Worm (Caenorhabditis elegans) whole organism, young adult: Measurements from ENCODE around the gene cyb-3.

Experiments used
- B0019.2 ChIP-seq: fragments of 200-800 bp; sonication (Bioruptor generic); conservative IDR thresholded peaks from 2 replicates; pipeline ENCODE4 v1.3.6; 2022; ENCODE audit warnings: missing genetic modification reagents, missing genetic modification characterization, missing compliant biosample characterization
- B0035.1 ChIP-seq: sonication (generic microtip); optimal IDR thresholded peaks from 2 replicates; lab custom pipeline; 2016; ENCODE audit warnings: missing genetic modification characterization, mild to moderate bottlenecking, missing compliant biosample characterization, missing genotype, missing genetic modification reagents
- B0336.3 ChIP-seq: fragments of 200-800 bp; sonication (Bioruptor generic); IDR thresholded peaks from 2 replicates; pipeline ENCODE4 v1.3.6; 2022; ENCODE audit warnings: missing genetic modification characterization, missing compliant biosample characterization
- D2030.7 ChIP-seq: fragments of 200-800 bp; sonication (Bioruptor generic); IDR thresholded peaks from 2 replicates; pipeline ENCODE4 v1.3.6; 2022; ENCODE audit warnings: missing genetic modification reagents, missing genetic modification characterization, missing compliant biosample characterization
- F49E8.2 ChIP-seq: sonication (generic microtip); optimal IDR thresholded peaks from 3 replicates; lab custom pipeline; 2017; ENCODE audit warnings: missing genetic modification characterization, mild to moderate bottlenecking, missing compliant biosample characterization, antibody characterized with exemption, moderate library complexity; ENCODE audit not compliant: insufficient read depth
- F57C9.4 ChIP-seq: sonication (generic microtip); optimal IDR thresholded peaks from 2 replicates; lab custom pipeline; 2017; ENCODE audit warnings: mild to moderate bottlenecking, missing genetic modification characterization, missing compliant biosample characterization
- T07F8.4 ChIP-seq: sonication (generic microtip); optimal IDR thresholded peaks from 2 replicates; lab custom pipeline; 2016; ENCODE audit warnings: mild to moderate bottlenecking, missing genetic modification characterization, moderate library complexity, missing compliant biosample characterization
- Y56A3A.18 ChIP-seq: fragments of 200-800 bp; sonication (Bioruptor generic); IDR thresholded peaks from 2 replicates; pipeline ENCODE4 v1.3.6; 2022; ENCODE audit warnings: missing genetic modification reagents, missing genetic modification characterization, missing compliant biosample characterization
- attf-3 ChIP-seq: fragments of 200-800 bp; sonication (Bioruptor generic); conservative IDR thresholded peaks from 2 replicates; pipeline ENCODE4 v1.3.6; 2022; ENCODE audit warnings: missing genetic modification reagents, missing genetic modification characterization, missing compliant biosample characterization
- die-1 ChIP-seq: sonication (generic microtip); optimal IDR thresholded peaks from 2 replicates; lab custom pipeline; 2016; ENCODE audit warnings: missing genotype, mild to moderate bottlenecking, missing genetic modification characterization, missing compliant biosample characterization
- efl-1 ChIP-seq: fragments of 150-350 bp; optimal IDR thresholded peaks from 2 replicates; lab custom pipeline; 2014; ENCODE audit warnings: missing biosample characterization, missing genetic modification reagents, missing genetic modification characterization
- egl-44 ChIP-seq: fragments of 200-800 bp; sonication (Bioruptor generic); IDR thresholded peaks from 2 replicates; pipeline ENCODE4 v1.3.6; 2022; ENCODE audit warnings: missing genetic modification reagents, missing genetic modification characterization, missing compliant biosample characterization
- ekl-4 ChIP-seq: fragments of 200-800 bp; sonication (Bioruptor generic); IDR thresholded peaks from 2 replicates; pipeline ENCODE4 v1.3.6; 2022; ENCODE audit warnings: missing genetic modification reagents, missing genetic modification characterization, missing compliant biosample characterization
- fkh-3 ChIP-seq: sonication (generic microtip); optimal IDR thresholded peaks from 2 replicates; lab custom pipeline; 2016; ENCODE audit warnings: mild to moderate bottlenecking, missing genetic modification characterization, missing compliant biosample characterization
- hlh-12 ChIP-seq: sonication (generic microtip); optimal IDR thresholded peaks from 2 replicates; lab custom pipeline; 2016; ENCODE audit warnings: missing genetic modification characterization, missing compliant biosample characterization
- hmg-1.2 ChIP-seq: fragments of 200-800 bp; sonication (Bioruptor generic); IDR thresholded peaks from 2 replicates; pipeline ENCODE4 v1.3.6; 2022; ENCODE audit warnings: missing genetic modification reagents, missing genetic modification characterization, missing compliant biosample characterization
- hmg-20 ChIP-seq: fragments of 200-800 bp; sonication (Bioruptor generic); IDR thresholded peaks from 2 replicates; pipeline ENCODE4 v1.3.6; 2022; ENCODE audit warnings: missing genetic modification reagents, missing genetic modification characterization, missing compliant biosample characterization
- hrde-1 ChIP-seq: sonication (generic microtip); optimal IDR thresholded peaks from 2 replicates; lab custom pipeline; 2016; ENCODE audit warnings: missing genetic modification characterization, mild to moderate bottlenecking, missing compliant biosample characterization, moderate library complexity, missing genotype, missing genetic modification reagents, borderline replicate concordance
- let-526 ChIP-seq: fragments of 200-800 bp; sonication (Bioruptor generic); IDR thresholded peaks from 2 replicates; pipeline ENCODE4 v1.3.6; 2022; ENCODE audit warnings: missing genetic modification reagents, missing genetic modification characterization, missing compliant biosample characterization
- lin-40 ChIP-seq: sonication (generic microtip); optimal IDR thresholded peaks from 2 replicates; lab custom pipeline; 2016; ENCODE audit warnings: missing genetic modification characterization, mild to moderate bottlenecking, missing compliant biosample characterization, missing genotype, missing genetic modification reagents
- lin-54 ChIP-seq: fragments of 200-800 bp; sonication (Bioruptor generic); optimal IDR thresholded peaks from 2 replicates; lab custom pipeline; 2018; ENCODE audit warnings: mild to moderate bottlenecking, missing genetic modification characterization, missing compliant biosample characterization
- lsy-27 ChIP-seq: sonication (generic microtip); optimal IDR thresholded peaks from 2 replicates; lab custom pipeline; 2017; ENCODE audit warnings: missing genetic modification characterization, mild to moderate bottlenecking, missing compliant biosample characterization, antibody characterized with exemption, missing genotype, borderline replicate concordance; ENCODE audit not compliant: insufficient read depth
- madf-6 ChIP-seq: fragments of 200-800 bp; sonication (Bioruptor generic); IDR thresholded peaks from 2 replicates; pipeline ENCODE4 v1.3.6; 2022; ENCODE audit warnings: missing genetic modification reagents, missing genetic modification characterization, missing compliant biosample characterization
- mxl-1 ChIP-seq: sonication (generic microtip); optimal IDR thresholded peaks from 2 replicates; lab custom pipeline; 2016; ENCODE audit warnings: missing genetic modification characterization, missing compliant biosample characterization
- nfya-1 ChIP-seq: sonication (generic microtip); optimal IDR thresholded peaks from 2 replicates; lab custom pipeline; 2017; ENCODE audit warnings: antibody characterized with exemption, missing compliant biosample characterization, missing genetic modification characterization, borderline replicate concordance; ENCODE audit not compliant: insufficient read depth
- nhr-80 ChIP-seq: sonication (generic microtip); optimal IDR thresholded peaks from 2 replicates; lab custom pipeline; 2016; ENCODE audit warnings: missing genetic modification characterization, missing compliant biosample characterization
- nhr-90 ChIP-seq: sonication (generic microtip); optimal IDR thresholded peaks from 2 replicates; lab custom pipeline; 2016; ENCODE audit warnings: missing genotype, mild to moderate bottlenecking, missing genetic modification characterization, missing compliant biosample characterization
- rcor-1 ChIP-seq: fragments of 200-800 bp; sonication (Bioruptor generic); IDR thresholded peaks from 2 replicates; pipeline ENCODE4 v1.3.6; 2022; ENCODE audit warnings: missing genetic modification reagents, missing genetic modification characterization, missing compliant biosample characterization
- rec-8 ChIP-seq, 2 experiments: sonication (generic microtip); optimal IDR thresholded peaks; 2 replicates each; lab custom pipeline; 2016; ENCODE audit warnings: mild to moderate bottlenecking in 2 of 2, missing genetic modification characterization in 2 of 2, missing genetic modification reagents in 2 of 2, missing genotype in 2 of 2, missing biosample characterization in 1 of 2, missing compliant biosample characterization in 1 of 2, moderate library complexity in 1 of 2
- repo-1 ChIP-seq: sonication (generic microtip); optimal IDR thresholded peaks from 2 replicates; lab custom pipeline; 2017; ENCODE audit warnings: mild to moderate bottlenecking, missing genetic modification characterization, missing compliant biosample characterization
- rpc-1 ChIP-seq, 2 experiments: fragments of 150-350 bp in 1 of 2; sonication (generic microtip) in 1 of 2; optimal IDR thresholded peaks; 2 replicates each; lab custom pipeline; 2014 to 2018; ENCODE audit warnings: missing biosample characterization in 1 of 2, missing genetic modification characterization in 1 of 2, missing genetic modification reagents in 1 of 2, missing genotype in 1 of 2
- sdz-38 ChIP-seq: sonication (generic microtip); optimal IDR thresholded peaks from 2 replicates; lab custom pipeline; 2016; ENCODE audit warnings: missing genotype, missing genetic modification characterization, missing compliant biosample characterization
- tbx-9 ChIP-seq: sonication (generic microtip); optimal IDR thresholded peaks from 2 replicates; lab custom pipeline; 2016; ENCODE audit warnings: borderline replicate concordance, missing genetic modification characterization, inconsistent platforms, missing compliant biosample characterization
- tlf-1 ChIP-seq: fragments of 200-800 bp; sonication (Bioruptor generic); optimal IDR thresholded peaks from 2 replicates; lab custom pipeline; 2018; ENCODE audit warnings: mild to moderate bottlenecking, missing genetic modification characterization, missing compliant biosample characterization
- ztf-22 ChIP-seq: fragments of 200-800 bp; sonication (Bioruptor generic); optimal IDR thresholded peaks from 2 replicates; lab custom pipeline; 2018; ENCODE audit warnings: mild to moderate bottlenecking, missing genetic modification characterization, moderate library complexity, missing compliant biosample characterization
- ztf-26 ChIP-seq: sonication (generic microtip); optimal IDR thresholded peaks from 2 replicates; lab custom pipeline; 2017; ENCODE audit warnings: missing genetic modification characterization, missing compliant biosample characterization
- ztf-6 ChIP-seq: fragments of 200-800 bp; sonication (Bioruptor generic); IDR thresholded peaks from 2 replicates; pipeline ENCODE4 v1.3.6; 2022; ENCODE audit warnings: missing genetic modification reagents, missing genetic modification characterization, missing compliant biosample characterization

Gene cyb-3

ce11 chrV:15399691-15400377, 4.3 kb downstream of the cyb-3 start, which contains the start of the genes T06E6.15 and sri-7:
T06E6.15 (minus strand) TSS chrV:15399791.
sri-7 (plus strand) TSS chrV:15400327.
- TF ChIP-seq fkh-3 (no peak), lin-54 (GFP tag; lab: Kevin White, UChicago) (no peak), D2030.7 (GFP tag; lab: Robert Waterston, UW) (no peak)

ce11 chrV:15401856-15402314, 6.4 kb downstream of the cyb-3 start, which contains the start of gene fbxa-135:
fbxa-135 (plus strand) TSS chrV:15402264.
- no peak for TF ChIP-seq tbx-9 (tag; lab: Kevin White, UChicago)
- no peak for TF ChIP-seq lin-40 (tag; lab: Kevin White, UChicago)
- TF ChIP-seq ekl-4 = no peak
- TF ChIP-seq F49E8.2 (tag; lab: Kevin White, UChicago) = no peak
- no peak for TF ChIP-seq nhr-90 (tag; lab: Kevin White, UChicago)
- TF ChIP-seq Y56A3A.18 (GFP tag; lab: Robert Waterston, UW) = no peak
- no peak for TF ChIP-seq T07F8.4 (tag; lab: Kevin White, UChicago)
- no peak for TF ChIP-seq attf-3 (GFP tag; lab: Robert Waterston, UW)
- no peak for TF ChIP-seq F57C9.4
- TF ChIP-seq B0336.3 = no peak
- TF ChIP-seq madf-6 (GFP tag; lab: Robert Waterston, UW) = no peak
- TF ChIP-seq B0035.1 (tag; lab: Kevin White, UChicago) = no peak
- no peak for TF ChIP-seq lsy-27
- no peak for TF ChIP-seq die-1 (tag; lab: Kevin White, UChicago)
- TF ChIP-seq ztf-22 (GFP tag; lab: Kevin White, UChicago) = no peak

- TF ChIP-seq let-526 (GFP tag; lab: Robert Waterston, UW) = no peak
- TF ChIP-seq hmg-20 (GFP tag; lab: Robert Waterston, UW) = no peak
- TF ChIP-seq rpc-1 (optimal IDR thresholded peaks at IDR 0.05; lab: Kevin White, UChicago) = no peak
- TF ChIP-seq rpc-1 (tag; optimal IDR thresholded peaks at IDR 0.05; lab: Kevin White, UChicago) = no peak
- no peak for TF ChIP-seq ztf-6 (GFP tag; lab: Robert Waterston, UW)
- no peak for TF ChIP-seq lin-40 (tag; lab: Kevin White, UChicago)
- no peak for TF ChIP-seq repo-1 (tag; lab: Kevin White, UChicago)
- no peak for TF ChIP-seq efl-1 (GFP tag; lab: Kevin White, UChicago)
- no peak for TF ChIP-seq sdz-38 (tag; lab: Kevin White, UChicago)
- no peak for TF ChIP-seq nhr-80 (tag; lab: Kevin White, UChicago)
- TF ChIP-seq hlh-12 (tag; lab: Kevin White, UChicago) = no peak
- no peak for TF ChIP-seq ztf-26 (tag; lab: Kevin White, UChicago)
- no peak for TF ChIP-seq B0019.2 (GFP tag; lab: Robert Waterston, UW)
- TF ChIP-seq egl-44 (GFP tag; lab: Robert Waterston, UW) = no peak
- no peak for TF ChIP-seq rec-8 (tag; optimal IDR thresholded peaks at IDR 0.05; lab: Kevin White, UChicago)
- no peak for TF ChIP-seq hmg-1.2
Measured at ce11 chrV:15404859-15405258, 9.4 kb downstream of the cyb-3 start, which contains the start of gene srh-258. srh-258 (plus strand) TSS chrV:15405159.

ce11 chrV:15406928-15407327, 11.4 kb downstream of the cyb-3 start, which contains the start of gene srh-257:
srh-257 (plus strand) TSS chrV:15407228.
- TF ChIP-seq nfya-1 (tag; lab: Kevin White, UChicago) = no peak
- no peak for TF ChIP-seq ekl-4
- no peak for TF ChIP-seq mxl-1 (tag; lab: Kevin White, UChicago)
- no peak for TF ChIP-seq hrde-1 (tag; lab: Kevin White, UChicago)
- TF ChIP-seq tlf-1 (GFP tag; lab: Kevin White, UChicago) = no peak
- no peak for TF ChIP-seq rcor-1 (GFP tag; lab: Robert Waterston, UW)
